Fruit fly (Drosophila melanogaster): ENCODE measurements around the gene Tmtc1.

Tmtc1 gene

dm6 chr2L:2754437-2755322 lies 77.1 kb downstream of the Tmtc1 start (continued):
- TF ChIP-seq net (GFP tag; optimal IDR thresholded peaks at IDR 0.05) (peak; percentile 91), CG8319 (GFP tag; optimal IDR thresholded peaks at IDR 0.05) (peak; percentile 81), CG1621 (tag; optimal IDR thresholded peaks at IDR 0.05) (peak; percentile 80), acj6 (GFP tag; optimal IDR thresholded peaks at IDR 0.05) (peak; percentile 87), CG6808 (GFP tag; optimal IDR thresholded peaks at IDR 0.05) (peak; percentile 90), CG16779 (tag; optimal IDR thresholded peaks at IDR 0.05) (peak; percentile 80), Eip75B (GFP tag; optimal IDR thresholded peaks at IDR 0.05) (peak; percentile 92), Met (GFP tag; optimal IDR thresholded peaks at IDR 0.05) (peak; percentile 92), dac (GFP tag; optimal IDR thresholded peaks at IDR 0.05) (peak; percentile 91), CG7368 (GFP tag; optimal IDR thresholded peaks at IDR 0.05) (peak; percentile 74), salr (GFP tag; optimal IDR thresholded peaks at IDR 0.05) (peak; percentile 68 to 94), Sox14 (GFP tag; optimal IDR thresholded peaks at IDR 0.05) (peak; percentile 90), CG34406 (GFP tag; optimal IDR thresholded peaks at IDR 0.05) (peak; percentile 90), pdm3 (GFP tag; optimal IDR thresholded peaks at IDR 0.05) (peak; percentile 89), Sox15 (GFP tag; optimal IDR thresholded peaks at IDR 0.05) (peak; percentile 76), dsx (GFP tag; optimal IDR thresholded peaks at IDR 0.05; ENCODE audit: poor library complexity, severe bottlenecking) (peak; percentile 77), ss (GFP tag; optimal IDR thresholded peaks at IDR 0.05) (peak; percentile 80 to 88), Sox102F (GFP tag; optimal IDR thresholded peaks at IDR 0.05) (peak; percentile 79), CG10631 (GFP tag; optimal IDR thresholded peaks at IDR 0.05) (peak; percentile 91), Hr4 (GFP tag; optimal IDR thresholded peaks at IDR 0.05) (peak; percentile 93), topi (GFP tag; optimal IDR thresholded peaks at IDR 0.05) (peak; percentile 86), CG11762 (GFP tag; optimal IDR thresholded peaks at IDR 0.05; ENCODE audit: insufficient read depth) (peak; percentile 86), fd59A (GFP tag; optimal IDR thresholded peaks at IDR 0.05) (peak; percentile 84), CG6276 (GFP tag; optimal IDR thresholded peaks at IDR 0.05) (peak; percentile 95), CG3032 (tag; optimal IDR thresholded peaks at IDR 0.05) (peak; percentile 90), CG9139 (GFP tag; optimal IDR thresholded peaks at IDR 0.05) (peak; percentile 69), CG4318 (GFP tag; optimal IDR thresholded peaks at IDR 0.05) (peak; percentile 92), Gug (GFP tag; IDR thresholded peaks at IDR 0.05) (no peak), fkh (GFP tag; optimal IDR thresholded peaks at IDR 0.05) (peak; percentile 95), CG11902 (GFP tag; optimal IDR thresholded peaks at IDR 0.05) (peak; percentile 68)

dm6 chr2L:2755323-2755695 lies 77.8 kb downstream of the Tmtc1 start:
- TF ChIP-seq fd85E (GFP tag; optimal IDR thresholded peaks at IDR 0.05) = no peak
- TF ChIP-seq fd59A (GFP tag; optimal IDR thresholded peaks at IDR 0.05) = no peak
- peak; percentile 32 for TF ChIP-seq CG1621 (tag; optimal IDR thresholded peaks at IDR 0.05)
- TF ChIP-seq CG7368 (GFP tag; optimal IDR thresholded peaks at IDR 0.05) = no peak
- TF ChIP-seq Ets96B (tag; optimal IDR thresholded peaks at IDR 0.05) = no peak
- no peak for TF ChIP-seq Sox15 (GFP tag; optimal IDR thresholded peaks at IDR 0.05)
- no peak for TF ChIP-seq CG11902 (GFP tag; optimal IDR thresholded peaks at IDR 0.05)
- no peak for TF ChIP-seq Eip93F (GFP tag; optimal IDR thresholded peaks at IDR 0.05)
- TF ChIP-seq CG10631 (GFP tag; optimal IDR thresholded peaks at IDR 0.05) = no peak
- TF ChIP-seq net (GFP tag; optimal IDR thresholded peaks at IDR 0.05) = peak; percentile 31
- no peak for TF ChIP-seq Eip75B (GFP tag; optimal IDR thresholded peaks at IDR 0.05)
- no peak for TF ChIP-seq lz (GFP tag; optimal IDR thresholded peaks at IDR 0.05)
- TF ChIP-seq Hr4 (GFP tag; optimal IDR thresholded peaks at IDR 0.05) = no peak
- TF ChIP-seq acj6 (GFP tag; optimal IDR thresholded peaks at IDR 0.05) = no peak
- TF ChIP-seq OdsH (GFP tag; optimal IDR thresholded peaks at IDR 0.05) = no peak
- no peak for TF ChIP-seq pdm3 (GFP tag; optimal IDR thresholded peaks at IDR 0.05)
- TF ChIP-seq CG8632 (GFP tag; optimal IDR thresholded peaks at IDR 0.05) = peak; percentile 19
- TF ChIP-seq CG16779 (tag; optimal IDR thresholded peaks at IDR 0.05) = peak; percentile 72
- no peak for TF ChIP-seq fkh (GFP tag; optimal IDR thresholded peaks at IDR 0.05)
- TF ChIP-seq CG6792 (GFP tag; optimal IDR thresholded peaks at IDR 0.05) = no peak
- TF ChIP-seq Met (GFP tag; optimal IDR thresholded peaks at IDR 0.05) = no peak
- TF ChIP-seq Eip78C (GFP tag) = peak; percentile 61
- no peak for TF ChIP-seq salr (GFP tag; optimal IDR thresholded peaks at IDR 0.05)
- TF ChIP-seq CG31627 (GFP tag; optimal IDR thresholded peaks at IDR 0.05) = no peak
- no peak for TF ChIP-seq CG32006 (GFP tag; optimal IDR thresholded peaks at IDR 0.05)
- peak; percentile 79 for TF ChIP-seq CG9139 (GFP tag; optimal IDR thresholded peaks at IDR 0.05)
- no peak for TF ChIP-seq Hr39 (GFP tag; optimal IDR thresholded peaks at IDR 0.05)
- TF ChIP-seq cyc (GFP tag; optimal IDR thresholded peaks at IDR 0.05) = no peak
- TF ChIP-seq dac (GFP tag; optimal IDR thresholded peaks at IDR 0.05) = no peak
- no peak for TF ChIP-seq CG15336 (GFP tag; IDR thresholded peaks at IDR 0.05)
- TF ChIP-seq svp (GFP tag) = no peak
- no peak for TF ChIP-seq CG34406 (GFP tag; optimal IDR thresholded peaks at IDR 0.05)
- TF ChIP-seq esn (GFP tag; optimal IDR thresholded peaks at IDR 0.05) = no peak
- TF ChIP-seq dsx (GFP tag; optimal IDR thresholded peaks at IDR 0.05; ENCODE audit: poor library complexity, severe bottlenecking) = peak; percentile 10
- TF ChIP-seq CG6276 (GFP tag; optimal IDR thresholded peaks at IDR 0.05) = no peak
